Fruit fly (Drosophila melanogaster) whole organism, embryonic: Measurements from ENCODE around the gene mas.
A peak's percentile ranks its signal among the peaks of the same experiment; 100 is the strongest.

ENCODE experiments used
- Adf1 ChIP-seq: fragments of 200-800 bp; sonication (Bioruptor generic); IDR thresholded peaks from 2 replicates; pipeline ENCODE4 v1.3.6; 2022; ENCODE audit warnings: missing biosample characterization, missing genetic modification characterization
- Asciz ChIP-seq: fragments of 200-800 bp; sonication (Bioruptor generic); optimal IDR thresholded peaks from 2 replicates; lab custom pipeline; 2017; ENCODE audit warnings: missing biosample characterization, mild to moderate bottlenecking, missing genetic modification characterization, missing genetic modification reagents
- B-H2 ChIP-seq: fragments of 200-800 bp; sonication (Bioruptor generic); optimal IDR thresholded peaks from 2 replicates; lab custom pipeline; 2018; ENCODE audit warnings: missing biosample characterization, mild to moderate bottlenecking, missing genetic modification characterization
- BEAF-32 ChIP-seq: fragments of 200-800 bp; sonication (Bioruptor generic); optimal IDR thresholded peaks from 3 replicates; lab custom pipeline; 2017; ENCODE audit warnings: missing biosample characterization, missing genetic modification characterization, mild to moderate bottlenecking, moderate library complexity, missing genetic modification reagents
- CG10543 ChIP-seq: fragments of 200-800 bp; sonication (Bioruptor generic); optimal IDR thresholded peaks from 3 replicates; lab custom pipeline; 2017; ENCODE audit warnings: missing biosample characterization, mild to moderate bottlenecking, missing genetic modification characterization, moderate library complexity
- CG11093 ChIP-seq: fragments of 200-800 bp; sonication (Bioruptor generic); IDR thresholded peaks from 3 replicates; pipeline ENCODE4 v1.3.6; 2022; ENCODE audit warnings: missing biosample characterization, missing genetic modification characterization
- CG11247 ChIP-seq: fragments of 200-800 bp; sonication (Bioruptor generic); IDR thresholded peaks from 2 replicates; pipeline ENCODE4 v1.3.6; 2022; ENCODE audit warnings: missing biosample characterization, missing genetic modification characterization
- CG11723 ChIP-seq: fragments of 200-800 bp; sonication (Bioruptor generic); optimal IDR thresholded peaks from 2 replicates; lab custom pipeline; 2017; ENCODE audit warnings: missing biosample characterization, mild to moderate bottlenecking, missing genetic modification characterization
- CG12071 ChIP-seq: fragments of 200-800 bp; sonication (Bioruptor generic); optimal IDR thresholded peaks from 3 replicates; lab custom pipeline; 2018; ENCODE audit warnings: missing biosample characterization, mild to moderate bottlenecking, missing genetic modification characterization
- CG12104 ChIP-seq: fragments of 200-800 bp; sonication (Bioruptor generic); optimal IDR thresholded peaks from 3 replicates; lab custom pipeline; 2016; ENCODE audit warnings: missing biosample characterization, missing genetic modification characterization
- CG12155 ChIP-seq: fragments of 200-800 bp; sonication (Bioruptor generic); optimal IDR thresholded peaks from 3 replicates; lab custom pipeline; 2016; ENCODE audit warnings: missing biosample characterization, missing genetic modification characterization
- CG13287 ChIP-seq: fragments of 200-800 bp; sonication (Bioruptor generic); IDR thresholded peaks from 2 replicates; pipeline ENCODE4 v1.3.6; 2022; ENCODE audit warnings: missing biosample characterization, missing genetic modification characterization; ENCODE audit not compliant: partially characterized antibody
- CG15514 ChIP-seq: fragments of 200-800 bp; sonication (Bioruptor generic); optimal IDR thresholded peaks from 3 replicates; lab custom pipeline; 2017; ENCODE audit warnings: missing biosample characterization, missing genetic modification characterization, mild to moderate bottlenecking, moderate library complexity, missing genetic modification reagents
- CG17912 ChIP-seq: fragments of 200-800 bp; sonication (Bioruptor generic); optimal IDR thresholded peaks from 2 replicates; lab custom pipeline; 2018; ENCODE audit warnings: missing biosample characterization, mild to moderate bottlenecking, missing genetic modification characterization
- CG2199 ChIP-seq: fragments of 200-800 bp; sonication (Bioruptor generic); IDR thresholded peaks from 3 replicates; pipeline ENCODE4 v1.3.6; 2022; ENCODE audit warnings: missing biosample characterization, missing genetic modification characterization
- CG2889 ChIP-seq: fragments of 200-800 bp; sonication (Bioruptor generic); IDR thresholded peaks from 3 replicates; pipeline ENCODE4 v1.3.6; 2022; ENCODE audit warnings: missing biosample characterization, missing genetic modification characterization
- CG33213 ChIP-seq: fragments of 200-800 bp; sonication (Bioruptor generic); optimal IDR thresholded peaks from 3 replicates; lab custom pipeline; 2016; ENCODE audit warnings: missing biosample characterization, missing genetic modification characterization
- CG4282 ChIP-seq: fragments of 200-800 bp; sonication (Bioruptor generic); optimal IDR thresholded peaks from 2 replicates; lab custom pipeline; 2016; ENCODE audit warnings: missing biosample characterization, missing genetic modification characterization
- CG4730 ChIP-seq: fragments of 200-800 bp; sonication (Bioruptor generic); IDR thresholded peaks from 2 replicates; pipeline ENCODE4 v1.3.6; 2022; ENCODE audit warnings: missing biosample characterization, missing genetic modification characterization
- CG6254 ChIP-seq: fragments of 200-800 bp; sonication (Bioruptor generic); optimal IDR thresholded peaks from 3 replicates; lab custom pipeline; 2017; ENCODE audit warnings: mild to moderate bottlenecking, missing biosample characterization, missing genetic modification reagents, missing genetic modification characterization
- CG7556 ChIP-seq: fragments of 200-800 bp; sonication (Bioruptor generic); optimal IDR thresholded peaks from 2 replicates; lab custom pipeline; 2017; ENCODE audit warnings: missing biosample characterization, mild to moderate bottlenecking, missing genetic modification characterization
- CG9609 ChIP-seq: fragments of 200-800 bp; sonication (Bioruptor generic); optimal IDR thresholded peaks from 3 replicates; lab custom pipeline; 2016; ENCODE audit warnings: missing biosample characterization, missing genetic modification characterization
- D19B ChIP-seq: fragments of 200-800 bp; sonication (Bioruptor generic); optimal IDR thresholded peaks from 2 replicates; lab custom pipeline; 2017; ENCODE audit warnings: missing biosample characterization, mild to moderate bottlenecking, missing genetic modification characterization
- Dbx ChIP-seq: fragments of 200-800 bp; sonication (Bioruptor generic); IDR thresholded peaks from 3 replicates; pipeline ENCODE4 v1.3.6; 2022; ENCODE audit warnings: missing biosample characterization, missing genetic modification characterization
- Fer2 ChIP-seq: fragments of 200-800 bp; sonication (Bioruptor generic); optimal IDR thresholded peaks from 2 replicates; lab custom pipeline; 2018; ENCODE audit warnings: missing biosample characterization, mild to moderate bottlenecking, missing genetic modification characterization, moderate library complexity
- GATAe ChIP-seq: fragments of 200-800 bp; sonication (Bioruptor generic); conservative IDR thresholded peaks from 2 replicates; pipeline ENCODE4 v1.3.6; 2022; ENCODE audit warnings: missing biosample characterization, missing genetic modification characterization
- HmgZ ChIP-seq: fragments of 200-800 bp; sonication (Bioruptor generic); optimal IDR thresholded peaks from 2 replicates; lab custom pipeline; 2018; ENCODE audit warnings: missing biosample characterization, mild to moderate bottlenecking, missing genetic modification characterization
- Hsf ChIP-seq: fragments of 200-800 bp; sonication (Bioruptor generic); optimal IDR thresholded peaks from 3 replicates; lab custom pipeline; 2016; ENCODE audit warnings: missing biosample characterization, missing genetic modification characterization
- NC2β ChIP-seq: fragments of 200-800 bp; sonication (Bioruptor generic); optimal IDR thresholded peaks from 2 replicates; lab custom pipeline; 2016; ENCODE audit warnings: missing biosample characterization, missing genetic modification characterization
- Opbp ChIP-seq: fragments of 200-800 bp; sonication (Bioruptor generic); IDR thresholded peaks from 3 replicates; pipeline ENCODE4 v1.3.6; 2022; ENCODE audit warnings: missing biosample characterization, missing genetic modification characterization; ENCODE audit not compliant: partially characterized antibody
- PHDP ChIP-seq: fragments of 200-800 bp; sonication (Bioruptor generic); optimal IDR thresholded peaks from 3 replicates; lab custom pipeline; 2018; ENCODE audit warnings: missing biosample characterization, mild to moderate bottlenecking, missing genetic modification characterization, moderate library complexity
- Pdp1 ChIP-seq, 2 experiments: fragments of 200-800 bp; sonication (Bioruptor generic); optimal IDR thresholded peaks; 3 replicates each; lab custom pipeline; 2016; ENCODE audit warnings: missing biosample characterization in 2 of 2, missing genetic modification characterization in 2 of 2, mild to moderate bottlenecking in 1 of 2, moderate library complexity in 1 of 2
- ato ChIP-seq: fragments of 200-800 bp; sonication (Bioruptor generic); IDR thresholded peaks from 2 replicates; pipeline ENCODE4 v1.3.6; 2022; ENCODE audit warnings: missing biosample characterization, missing genetic modification characterization; ENCODE audit not compliant: partially characterized antibody
- bab2 ChIP-seq: fragments of 200-800 bp; sonication (Bioruptor generic); optimal IDR thresholded peaks from 2 replicates; lab custom pipeline; 2016; ENCODE audit warnings: missing biosample characterization, missing genetic modification characterization
- dysf ChIP-seq: fragments of 200-800 bp; sonication (Bioruptor generic); IDR thresholded peaks from 3 replicates; pipeline ENCODE4 v1.3.6; 2022; ENCODE audit warnings: missing biosample characterization, missing genetic modification characterization
- exex ChIP-seq: fragments of 200-800 bp; sonication (Bioruptor generic); optimal IDR thresholded peaks from 4 replicates; lab custom pipeline; 2018; ENCODE audit warnings: missing biosample characterization, mild to moderate bottlenecking, missing genetic modification characterization, moderate library complexity
- ftz-f1 ChIP-seq: fragments of 200-800 bp; sonication (Bioruptor generic); optimal IDR thresholded peaks from 2 replicates; lab custom pipeline; 2016; ENCODE audit warnings: missing biosample characterization, missing genetic modification characterization
- inv ChIP-seq: fragments of 200-800 bp; sonication (Bioruptor generic); IDR thresholded peaks from 2 replicates; pipeline ENCODE4 v1.3.6; 2022; ENCODE audit warnings: missing biosample characterization, missing genetic modification characterization; ENCODE audit not compliant: partially characterized antibody
- knrl ChIP-seq: fragments of 200-800 bp; sonication (Bioruptor generic); IDR thresholded peaks from 3 replicates; pipeline ENCODE4 v1.3.6; 2022; ENCODE audit warnings: missing biosample characterization, missing genetic modification characterization; ENCODE audit not compliant: partially characterized antibody
- lab ChIP-seq: fragments of 200-800 bp; sonication (Bioruptor generic); optimal IDR thresholded peaks from 3 replicates; lab custom pipeline; 2017; ENCODE audit warnings: missing biosample characterization, missing genetic modification characterization, mild to moderate bottlenecking, moderate library complexity, missing genetic modification reagents
- org-1 ChIP-seq: fragments of 200-800 bp; sonication (Bioruptor generic); optimal IDR thresholded peaks from 2 replicates; lab custom pipeline; 2017; ENCODE audit warnings: missing biosample characterization, missing genetic modification characterization
- prd ChIP-seq, 3 experiments: fragments of >200 bp in 2 of 3; fragments of 200-800 bp in 1 of 3; sonication (Bioruptor generic) in 1 of 3; optimal IDR thresholded peaks in 2 of 3; IDR thresholded peaks in 1 of 3; 2 replicates in 2 of 3; 3 replicates in 1 of 3; pipeline versions ENCODE4 v1.3.6 to Lab custom; 2017 to 2022; ENCODE audit warnings: missing biosample characterization in 1 of 3, missing genetic modification characterization in 1 of 3
- pzg ChIP-seq: fragments of 200-800 bp; sonication (Bioruptor generic); optimal IDR thresholded peaks from 3 replicates; lab custom pipeline; 2018; ENCODE audit warnings: missing biosample characterization, mild to moderate bottlenecking, missing genetic modification characterization, moderate library complexity
- sug ChIP-seq: fragments of 200-800 bp; optimal IDR thresholded peaks from 2 replicates; lab custom pipeline; 2019; ENCODE audit warnings: missing biosample characterization, mild to moderate bottlenecking, missing genetic modification characterization, moderate library complexity
- vvl ChIP-seq: fragments of 200-800 bp; sonication (Bioruptor generic); IDR thresholded peaks from 2 replicates; pipeline ENCODE4 v1.3.6; 2022; ENCODE audit warnings: missing biosample characterization, missing genetic modification characterization
- zen ChIP-seq: fragments of 200-800 bp; sonication (Bioruptor generic); optimal IDR thresholded peaks from 3 replicates; lab custom pipeline; 2018; ENCODE audit warnings: missing biosample characterization, mild to moderate bottlenecking, missing genetic modification characterization, moderate library complexity
- zen2 ChIP-seq: fragments of 200-800 bp; sonication (Bioruptor generic); IDR thresholded peaks from 3 replicates; pipeline ENCODE4 v1.3.6; 2022; ENCODE audit warnings: missing biosample characterization, missing genetic modification characterization; ENCODE audit not compliant: partially characterized antibody

mas gene

dm6 chr3L:4122185-4122767, 45.0 kb downstream of the mas start, which contains the start of gene Chd64 (continued):
- TF ChIP-seq prd (optimal IDR thresholded peaks at IDR 0.05; lab: Kevin White, UChicago) (no peak), prd (GFP tag; IDR thresholded peaks at IDR 0.05; lab: Robert Waterston, UW) (no peak), D19B (GFP tag; lab: Kevin White, UChicago) (no peak), Pdp1 (GFP tag; optimal IDR thresholded peaks at IDR 0.05; lab: Kevin White, UChicago) (peak in 1 of 2 experiments; percentile 97), Dbx (GFP tag; lab: Robert Waterston, UW) (peak; percentile 77), sug (peak; percentile 63), lab (GFP tag; lab: Kevin White, UChicago) (peak; percentile 84), Asciz (peak; percentile 24), CG9609 (GFP tag; lab: Kevin White, UChicago) (no peak), BEAF-32 (GFP tag; lab: Kevin White, UChicago) (peak; percentile 10), CG11093 (GFP tag; lab: Robert Waterston, UW) (no peak; the same call in 2 of the 3 replicates), CG4282 (GFP tag; lab: Kevin White, UChicago) (no peak), CG11723 (peak; percentile 19), Hsf (peak; percentile 23), Opbp (peak; percentile 48; the same call in 1 of the 3 replicates), CG12155 (GFP tag; lab: Kevin White, UChicago) (peak; percentile 25), B-H2 (GFP tag; lab: Kevin White, UChicago) (peak; percentile 75), CG7556 (peak; percentile 53), bab2 (no peak), CG13287 (GFP tag; lab: Robert Waterston, UW) (peak; percentile 80), CG33213 (GFP tag; lab: Kevin White, UChicago) (no peak), knrl (GFP tag; lab: Robert Waterston, UW) (no peak; the same call in 2 of the 3 replicates), NC2β (GFP tag; lab: Kevin White, UChicago) (no peak), CG2199 (GFP tag; lab: Robert Waterston, UW) (0 out of 3 replicates have a peak, but pooled peaks have one; percentile 35), org-1 (GFP tag; lab: Kevin White, UChicago) (peak; percentile 27), CG12104 (GFP tag; lab: Kevin White, UChicago) (peak; percentile 14), CG17912 (peak; percentile 17), CG4730 (GFP tag; lab: Robert Waterston, UW) (0 out of 2 replicates have a peak, but pooled peaks have one; percentile 4), Adf1 (GFP tag; lab: Robert Waterston, UW) (peak; percentile 50; the same call in 1 of the 2 replicates), CG11247 (GFP tag; lab: Robert Waterston, UW) (0 out of 2 replicates have a peak, but pooled peaks have one; percentile 14), ftz-f1 (GFP tag; lab: Kevin White, UChicago) (peak; percentile 43), inv (GFP tag; lab: Robert Waterston, UW) (no peak), zen (tag; lab: Kevin White, UChicago) (no peak), CG12071 (peak; percentile 47), Fer2 (tag; lab: Kevin White, UChicago) (no peak), HmgZ (tag; lab: Kevin White, UChicago) (peak; percentile 71), ato (GFP tag; lab: Robert Waterston, UW) (peak; percentile 51; the same call in 1 of the 2 replicates), CG15514 (peak; percentile 74), dysf (peak; percentile 38; the same call in 1 of the 3 replicates), pzg (GFP tag; lab: Kevin White, UChicago) (peak; percentile 52), CG10543 (GFP tag; lab: Kevin White, UChicago) (peak; percentile 86), zen2 (GFP tag; lab: Robert Waterston, UW) (peak; percentile 74; the same call in 2 of the 3 replicates), GATAe (GFP tag; lab: Robert Waterston, UW) (no peak), vvl (GFP tag; lab: Robert Waterston, UW) (peak; percentile 76), CG6254 (GFP tag; lab: Kevin White, UChicago) (peak; percentile 1), CG2889 (GFP tag; lab: Robert Waterston, UW) (no peak), exex (peak; percentile 81), PHDP (peak; percentile 53)
